Fruit fly (Drosophila melanogaster) whole organism: ENCODE measurements around the gene GstD7.
A peak's percentile ranks its signal among the peaks of the same experiment; 100 is the strongest.

ENCODE experiments used
- CG8478 ChIP-seq: fragments of >200 bp; optimal IDR thresholded peaks from 2 replicates; lab custom pipeline; 2018; ENCODE audit warnings: inconsistent platforms
- Dll ChIP-seq: fragments of >200 bp; optimal IDR thresholded peaks from 2 replicates; lab custom pipeline; 2017
- EcR ChIP-seq, 2 experiments: fragments of >200 bp; optimal IDR thresholded peaks; 2 replicates each; lab custom pipeline; 2017; ENCODE audit warnings: missing biosample characterization in 2 of 2, missing genetic modification characterization in 2 of 2, missing genetic modification reagents in 2 of 2
- pan ChIP-seq: fragments of >200 bp; optimal IDR thresholded peaks from 2 replicates; lab custom pipeline; 2017
- psq ChIP-seq: fragments of >200 bp; optimal IDR thresholded peaks from 2 replicates; lab custom pipeline; 2017
- usp ChIP-seq: fragments of >200 bp; optimal IDR thresholded peaks from 2 replicates; lab custom pipeline; 2017; ENCODE audit warnings: missing biosample characterization, missing genetic modification characterization, mixed read lengths

GstD7 gene

DNA sequence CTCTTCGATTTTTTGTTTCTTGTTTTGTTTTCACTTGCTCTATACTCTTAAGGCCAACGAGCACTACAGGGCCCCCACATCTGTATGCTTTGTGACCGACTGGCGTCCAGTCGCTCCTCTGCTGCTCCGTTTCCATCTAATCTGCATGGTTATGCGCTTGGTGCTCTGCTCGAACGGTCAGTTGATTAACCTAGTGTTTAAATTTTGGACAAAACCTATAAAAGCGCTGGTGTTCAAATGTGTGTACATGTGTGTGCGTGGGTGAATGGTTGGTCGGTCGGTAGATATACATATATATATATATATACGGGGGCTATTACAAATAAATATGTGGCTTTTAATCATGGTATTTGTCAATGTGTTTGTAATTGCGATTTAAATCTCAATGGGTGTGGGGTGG lies 45.7 kb downstream of the GstD7 start:
- TF ChIP-seq Dll (lab: Kevin White, UChicago) (no peak), psq (lab: Kevin White, UChicago) (no peak), EcR (GFP tag; optimal IDR thresholded peaks at IDR 0.05; lab: Kevin White, UChicago) (no peak), pan (lab: Kevin White, UChicago) (no peak), usp (GFP tag; lab: Kevin White, UChicago) (no peak), CG8478 (no peak)

DNA sequence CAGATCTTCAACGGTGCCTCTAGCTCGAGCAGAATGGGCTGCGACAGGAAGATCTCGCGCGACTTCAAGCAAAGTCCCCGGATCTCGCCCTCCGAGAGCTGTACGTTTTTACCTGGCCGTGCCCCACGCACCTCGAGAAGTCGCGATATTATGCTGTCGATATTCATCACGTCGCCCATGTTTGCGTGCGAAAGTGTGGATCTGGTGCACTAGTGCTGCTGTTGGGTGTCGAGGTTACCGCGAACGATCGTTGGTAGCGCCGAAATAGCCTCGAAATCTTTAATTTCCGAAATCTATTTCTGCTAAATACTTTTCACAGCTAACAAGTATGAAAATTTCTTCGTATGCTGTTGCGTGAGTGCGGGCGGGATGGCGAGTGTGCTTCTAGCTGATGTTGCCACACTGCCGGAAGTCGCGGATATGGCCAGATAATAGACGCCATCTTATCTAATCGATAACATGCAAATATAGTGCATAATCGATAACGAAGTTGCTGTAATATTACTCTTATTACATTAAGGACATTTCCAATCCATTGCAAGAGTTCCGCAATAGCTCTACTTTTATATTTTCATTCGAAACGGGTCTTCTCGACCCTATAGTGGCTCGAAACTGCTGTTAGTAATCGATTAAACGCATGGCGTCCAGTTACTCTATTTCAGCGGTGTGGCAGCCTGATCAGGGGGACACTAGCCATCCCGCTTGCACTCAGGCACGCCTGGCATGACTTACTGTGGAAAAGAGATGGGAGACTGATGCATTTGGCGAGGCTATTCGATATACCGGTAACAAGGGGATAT lies 47.4 kb downstream of the GstD7 start, which contains the start of gene Pp1-87B:
Gene Pp1-87B, minus strand, starts transcription at position 408 of the 800 bp plus-strand sequence.
- TF ChIP-seq psq (lab: Kevin White, UChicago) (no peak), Dll (lab: Kevin White, UChicago) (no peak), CG8478 (peak; percentile 71)

DNA sequence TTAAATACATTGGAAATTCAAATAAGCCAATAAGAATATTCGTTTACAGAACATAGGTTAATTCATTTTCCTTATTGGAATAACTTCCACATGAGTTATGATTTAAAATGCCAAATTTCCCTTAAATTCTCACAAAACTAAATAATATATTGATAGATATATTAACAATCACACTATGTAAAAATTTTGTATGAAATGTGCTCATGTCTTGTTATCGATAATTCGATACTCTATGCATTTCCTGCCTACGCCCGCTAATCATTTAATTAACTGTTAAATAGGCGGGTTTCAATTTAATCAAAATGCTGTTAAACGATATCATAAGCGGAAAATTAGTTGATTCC lies 48.0 kb downstream of the GstD7 start, which contains the start of gene NANS:
Gene NANS, plus strand, starts transcription at position 269 of the 344 bp plus-strand sequence.
- TF ChIP-seq usp (GFP tag; lab: Kevin White, UChicago), result no peak
